Fruit fly (Drosophila melanogaster): ENCODE results near the gene CG33764.
A peak's percentile ranks its signal among the peaks of the same experiment; 100 is the strongest.

dm6 chr3L:4288591-4289056 is 21.3 kb upstream of the CG33764 start, which contains the start of gene Hexo1:
- TF ChIP-seq dl (GFP tag; optimal IDR thresholded peaks at IDR 0.05; ENCODE audit: insufficient read depth in 1 of 2, partially characterized antibody in 2 of 2) (no peak), h (GFP tag; optimal IDR thresholded peaks at IDR 0.05) (peak; percentile 73), foxo (GFP tag; optimal IDR thresholded peaks at IDR 0.05) (peak; percentile 26 to 66), Mio (GFP tag; optimal IDR thresholded peaks at IDR 0.05) (no peak), brk (GFP tag; optimal IDR thresholded peaks at IDR 0.05) (no peak), Hnf4 (GFP tag; optimal IDR thresholded peaks at IDR 0.05) (no peak), CG32264 (GFP tag; optimal IDR thresholded peaks at IDR 0.05) (no peak), psq (GFP tag; optimal IDR thresholded peaks at IDR 0.05) (peak; percentile 56), pan (optimal IDR thresholded peaks at IDR 0.05) (no peak), fru (GFP tag; optimal IDR thresholded peaks at IDR 0.05) (peak; percentile 75), Hr78 (GFP tag; optimal IDR thresholded peaks at IDR 0.05) (no peak), Jra (GFP tag; optimal IDR thresholded peaks at IDR 0.05) (peak; percentile 37), usp (GFP tag; optimal IDR thresholded peaks at IDR 0.05) (no peak), Hr83 (GFP tag; optimal IDR thresholded peaks at IDR 0.05; ENCODE audit: poor library complexity, severe bottlenecking) (no peak)
